Worm (Caenorhabditis elegans) whole organism, L2 larva: Measurements from ENCODE around the gene M116.5.

Source experiments
- C34F6.9 ChIP-seq: fragments of 150-350 bp; optimal IDR thresholded peaks from 2 replicates; lab custom pipeline; 2014; ENCODE audit warnings: missing biosample characterization, missing genetic modification characterization
- F13H6.1 ChIP-seq: sonication (generic microtip); optimal IDR thresholded peaks from 2 replicates; lab custom pipeline; 2016; ENCODE audit warnings: missing genetic modification characterization, missing compliant biosample characterization
- Y55F3AM.14 ChIP-seq: fragments of 200-800 bp; sonication (Bioruptor generic); optimal IDR thresholded peaks from 2 replicates; lab custom pipeline; 2018; ENCODE audit warnings: mild to moderate bottlenecking, missing genetic modification characterization, missing compliant biosample characterization
- ZK546.5 ChIP-seq: sonication (generic microtip); optimal IDR thresholded peaks from 2 replicates; lab custom pipeline; 2017; ENCODE audit warnings: missing biosample characterization, missing genetic modification characterization
- alr-1 ChIP-seq: fragments of 150-350 bp; optimal IDR thresholded peaks from 2 replicates; lab custom pipeline; 2014; ENCODE audit warnings: missing biosample characterization, missing genetic modification characterization
- aly-2 ChIP-seq: fragments of 150-350 bp; optimal IDR thresholded peaks from 2 replicates; lab custom pipeline; 2014; ENCODE audit warnings: missing biosample characterization, missing genetic modification characterization
- blmp-1 ChIP-seq: sonication (generic microtip); optimal IDR thresholded peaks from 2 replicates; lab custom pipeline; 2017; ENCODE audit warnings: missing genetic modification characterization, mild to moderate bottlenecking, missing compliant biosample characterization, antibody characterized with exemption, moderate library complexity; ENCODE audit not compliant: insufficient read depth
- ceh-16 ChIP-seq: fragments of 150-350 bp; optimal IDR thresholded peaks from 2 replicates; lab custom pipeline; 2014; ENCODE audit warnings: missing biosample characterization, missing genetic modification characterization
- ceh-82 ChIP-seq: fragments of 150-350 bp; optimal IDR thresholded peaks from 2 replicates; lab custom pipeline; 2014; ENCODE audit warnings: missing biosample characterization, missing genetic modification characterization
- crh-2 ChIP-seq: sonication (generic microtip); optimal IDR thresholded peaks from 2 replicates; lab custom pipeline; 2017; ENCODE audit warnings: missing biosample characterization, missing genetic modification characterization
- dmd-4 ChIP-seq: sonication (generic microtip); optimal IDR thresholded peaks from 2 replicates; lab custom pipeline; 2017; ENCODE audit warnings: missing biosample characterization, missing genetic modification characterization
- egl-27 ChIP-seq: sonication (generic microtip); optimal IDR thresholded peaks from 3 replicates; lab custom pipeline; 2017; ENCODE audit warnings: missing biosample characterization, missing genetic modification reagents, missing genetic modification characterization
- elt-1 ChIP-seq: fragments of 150-350 bp; optimal IDR thresholded peaks from 2 replicates; lab custom pipeline; 2014; ENCODE audit warnings: missing biosample characterization, missing genetic modification characterization
- fos-1 ChIP-seq: fragments of 150-350 bp; optimal IDR thresholded peaks from 2 replicates; lab custom pipeline; 2014; ENCODE audit warnings: missing biosample characterization, missing genetic modification characterization
- gmeb-1 ChIP-seq: fragments of 150-350 bp; optimal IDR thresholded peaks from 2 replicates; lab custom pipeline; 2014; ENCODE audit warnings: missing biosample characterization, missing genetic modification characterization
- lin-11 ChIP-seq: fragments of 150-350 bp; sonication (generic microtip); optimal IDR thresholded peaks from 2 replicates; lab custom pipeline; 2014; ENCODE audit warnings: missing biosample characterization, missing genetic modification characterization, inconsistent platforms, mixed read lengths
- lin-13 ChIP-seq: fragments of 150-350 bp; optimal IDR thresholded peaks from 2 replicates; lab custom pipeline; 2014; ENCODE audit warnings: missing biosample characterization, missing genetic modification reagents, missing genetic modification characterization
- lin-39 ChIP-seq: fragments of 150-350 bp; optimal IDR thresholded peaks from 2 replicates; lab custom pipeline; 2014; ENCODE audit warnings: missing biosample characterization, missing genetic modification reagents, missing genetic modification characterization
- lsy-2 ChIP-seq, 2 experiments: fragments of 150-350 bp in 1 of 2; sonication (generic microtip) in 1 of 2; optimal IDR thresholded peaks; 2 replicates each; lab custom pipeline; 2014 to 2017; ENCODE audit warnings: missing biosample characterization in 2 of 2, missing genetic modification characterization in 2 of 2
- mab-5 ChIP-seq: fragments of 150-350 bp; optimal IDR thresholded peaks from 2 replicates; lab custom pipeline; 2014; ENCODE audit warnings: missing biosample characterization, missing genetic modification characterization
- mbf-1 ChIP-seq: sonication (generic microtip); optimal IDR thresholded peaks from 2 replicates; lab custom pipeline; 2017; ENCODE audit warnings: missing biosample characterization, missing genetic modification characterization
- nhr-10 ChIP-seq: sonication (generic microtip); optimal IDR thresholded peaks from 2 replicates; lab custom pipeline; 2017; ENCODE audit warnings: missing biosample characterization, missing genetic modification characterization
- nhr-11 ChIP-seq: fragments of 150-350 bp; optimal IDR thresholded peaks from 2 replicates; lab custom pipeline; 2014; ENCODE audit warnings: missing biosample characterization, missing genetic modification characterization
- nhr-12 ChIP-seq: fragments of 150-350 bp; optimal IDR thresholded peaks from 2 replicates; lab custom pipeline; 2014; ENCODE audit warnings: missing biosample characterization, missing genetic modification characterization
- nhr-129 ChIP-seq: fragments of 150-350 bp; optimal IDR thresholded peaks from 2 replicates; lab custom pipeline; 2014; ENCODE audit warnings: missing biosample characterization, missing genetic modification characterization
- nhr-21 ChIP-seq: fragments of 150-350 bp; optimal IDR thresholded peaks from 2 replicates; lab custom pipeline; 2014; ENCODE audit warnings: missing biosample characterization, missing genetic modification characterization
- nhr-23 ChIP-seq: fragments of 150-350 bp; optimal IDR thresholded peaks from 2 replicates; lab custom pipeline; 2014; ENCODE audit warnings: missing biosample characterization, missing genetic modification reagents, missing genetic modification characterization
- nhr-237 ChIP-seq: fragments of 150-350 bp; optimal IDR thresholded peaks from 2 replicates; lab custom pipeline; 2014; ENCODE audit warnings: missing biosample characterization, missing genetic modification characterization
- nhr-25 ChIP-seq: fragments of 150-350 bp; sonication (generic microtip); optimal IDR thresholded peaks from 3 replicates; lab custom pipeline; 2014; ENCODE audit warnings: missing biosample characterization, missing genetic modification characterization
- nhr-6 ChIP-seq: fragments of 150-350 bp; optimal IDR thresholded peaks from 2 replicates; lab custom pipeline; 2014; ENCODE audit warnings: missing biosample characterization, missing genetic modification characterization
- nhr-77 ChIP-seq: fragments of 150-350 bp; optimal IDR thresholded peaks from 2 replicates; lab custom pipeline; 2014; ENCODE audit warnings: missing biosample characterization, missing genetic modification characterization
- peb-1 ChIP-seq: fragments of 150-350 bp; optimal IDR thresholded peaks from 2 replicates; lab custom pipeline; 2014; ENCODE audit warnings: missing biosample characterization, missing genetic modification characterization
- sem-4 ChIP-seq: fragments of 150-350 bp; optimal IDR thresholded peaks from 2 replicates; lab custom pipeline; 2014; ENCODE audit warnings: missing biosample characterization, missing genetic modification reagents, missing genetic modification characterization
- sma-3 ChIP-seq: sonication (generic microtip); optimal IDR thresholded peaks from 2 replicates; lab custom pipeline; 2016; ENCODE audit warnings: missing genetic modification reagents, missing genetic modification characterization, missing compliant biosample characterization
- sma-9 ChIP-seq, 2 experiments: fragments of 150-350 bp in 1 of 2; sonication (generic microtip) in 1 of 2; optimal IDR thresholded peaks; 2 replicates each; lab custom pipeline; 2014 to 2016; ENCODE audit warnings: missing genetic modification characterization in 2 of 2, mild to moderate bottlenecking in 1 of 2, missing biosample characterization in 1 of 2, missing compliant biosample characterization in 1 of 2, missing genetic modification reagents in 1 of 2, moderate library complexity in 1 of 2
- snpc-4 ChIP-seq: fragments of 150-350 bp; optimal IDR thresholded peaks from 2 replicates; lab custom pipeline; 2014; ENCODE audit warnings: missing biosample characterization, missing genetic modification characterization
- unc-39 ChIP-seq: fragments of 150-350 bp; optimal IDR thresholded peaks from 2 replicates; lab custom pipeline; 2014; ENCODE audit warnings: missing biosample characterization, missing genetic modification characterization
- unc-55 ChIP-seq: fragments of 150-350 bp; sonication (generic microtip); optimal IDR thresholded peaks from 3 replicates; lab custom pipeline; 2014; ENCODE audit warnings: missing biosample characterization, missing genetic modification reagents, missing genetic modification characterization
- unc-62 ChIP-seq: fragments of 150-350 bp; optimal IDR thresholded peaks from 2 replicates; lab custom pipeline; 2014; ENCODE audit warnings: missing biosample characterization, missing genetic modification reagents, missing genetic modification characterization
- zag-1 ChIP-seq: fragments of 150-350 bp; optimal IDR thresholded peaks from 2 replicates; lab custom pipeline; 2014; ENCODE audit warnings: missing biosample characterization, missing genetic modification characterization
- ztf-1 ChIP-seq: fragments of 200-800 bp; sonication (Bioruptor generic); conservative IDR thresholded peaks from 2 replicates; pipeline ENCODE4 v1.3.6; 2022; ENCODE audit warnings: missing genetic modification characterization, missing compliant biosample characterization
- ztf-11 ChIP-seq: sonication (generic microtip); optimal IDR thresholded peaks from 2 replicates; lab custom pipeline; 2017; ENCODE audit warnings: missing biosample characterization, missing genetic modification characterization
- ztf-4 ChIP-seq: fragments of 150-350 bp; optimal IDR thresholded peaks from 2 replicates; lab custom pipeline; 2014; ENCODE audit warnings: missing biosample characterization, missing genetic modification characterization

Gene M116.5

ce11 chrIV:8382695-8383094 is 38.2 kb downstream of the M116.5 start, which contains the start of gene D2096.9:
D2096.9 (minus strand) TSS chrIV:8382795.
- TF ChIP-seq ceh-16 (tag; lab: Kevin White, UChicago) (no peak), nhr-10 (no peak), sma-9 (GFP tag; optimal IDR thresholded peaks at IDR 0.05; lab: Kevin White, UChicago) (no peak), sma-9 (tag; optimal IDR thresholded peaks at IDR 0.05; lab: Kevin White, UChicago) (no peak), nhr-237 (tag; lab: Kevin White, UChicago) (no peak), nhr-25 (no peak), unc-55 (GFP tag; lab: Kevin White, UChicago) (no peak), blmp-1 (tag; lab: Kevin White, UChicago) (no peak), sma-3 (GFP tag; lab: Kevin White, UChicago) (no peak), alr-1 (tag; lab: Kevin White, UChicago) (no peak), lin-39 (no peak), unc-62 (GFP tag; lab: Kevin White, UChicago) (no peak)

- TF ChIP-seq gmeb-1 (tag; lab: Kevin White, UChicago) (no peak), egl-27 (tag; lab: Kevin White, UChicago) (no peak), sma-3 (GFP tag; lab: Kevin White, UChicago) (no peak), crh-2 (peak; percentile 44), nhr-25 (no peak), fos-1 (peak; percentile 78), F13H6.1 (tag; lab: Kevin White, UChicago) (no peak), sma-9 (GFP tag; optimal IDR thresholded peaks at IDR 0.05; lab: Kevin White, UChicago) (peak; percentile 40), sma-9 (tag; optimal IDR thresholded peaks at IDR 0.05; lab: Kevin White, UChicago) (no peak)
Measured at ce11 chrIV:8380266-8380850, 40.5 kb downstream of the M116.5 start.

ce11 chrIV:8379683-8380082 is 41.2 kb downstream of the M116.5 start, which contains the start of gene praf-3:
praf-3 (plus strand) TSS chrIV:8379983.
- TF ChIP-seq egl-27 (tag; lab: Kevin White, UChicago) = no peak
- TF ChIP-seq elt-1 (tag; lab: Kevin White, UChicago) = no peak
- no peak for TF ChIP-seq ztf-4
- no peak for TF ChIP-seq nhr-6 (tag; lab: Kevin White, UChicago)
- no peak for TF ChIP-seq ceh-16 (tag; lab: Kevin White, UChicago)
- no peak for TF ChIP-seq zag-1 (tag; lab: Kevin White, UChicago)
- no peak for TF ChIP-seq blmp-1 (tag; lab: Kevin White, UChicago)
- no peak for TF ChIP-seq unc-62 (GFP tag; lab: Kevin White, UChicago)
- no peak for TF ChIP-seq mab-5 (tag; lab: Kevin White, UChicago)
- TF ChIP-seq ZK546.5 (tag; lab: Kevin White, UChicago) = no peak
- TF ChIP-seq nhr-12 (tag; lab: Kevin White, UChicago) = no peak
- no peak for TF ChIP-seq lin-13 (GFP tag; lab: Kevin White, UChicago)
- TF ChIP-seq ztf-1 (GFP tag; lab: Robert Waterston, UW) = no peak
- TF ChIP-seq C34F6.9 (tag; lab: Kevin White, UChicago) = no peak
- no peak for TF ChIP-seq peb-1 (tag; lab: Kevin White, UChicago)
- no peak for TF ChIP-seq lin-11
- TF ChIP-seq nhr-21 (tag; lab: Kevin White, UChicago) = no peak

ce11 chrIV:8379278-8379677 is 41.6 kb downstream of the M116.5 start, which contains the start of gene nap-1:
nap-1 (minus strand) TSS chrIV:8379319.
- TF ChIP-seq snpc-4 (tag; lab: Kevin White, UChicago) (peak; percentile 66), gmeb-1 (tag; lab: Kevin White, UChicago) (peak; percentile 76), fos-1 (peak; percentile 61), unc-55 (GFP tag; lab: Kevin White, UChicago) (peak; percentile 95), sem-4 (tag; lab: Kevin White, UChicago) (peak; percentile 0), C34F6.9 (tag; lab: Kevin White, UChicago) (peak; percentile 88), Y55F3AM.14 (GFP tag; lab: Kevin White, UChicago) (no peak), nhr-77 (no peak), ceh-16 (tag; lab: Kevin White, UChicago) (no peak), lin-39 (no peak), F13H6.1 (tag; lab: Kevin White, UChicago) (peak; percentile 46), dmd-4 (tag; lab: Kevin White, UChicago) (no peak), sma-3 (GFP tag; lab: Kevin White, UChicago) (peak; percentile 44), unc-39 (tag; lab: Kevin White, UChicago) (no peak), egl-27 (tag; lab: Kevin White, UChicago) (no peak), nhr-237 (tag; lab: Kevin White, UChicago) (no peak), ztf-4 (no peak), lin-13 (GFP tag; lab: Kevin White, UChicago) (peak; percentile 63), ztf-11 (tag; lab: Kevin White, UChicago) (no peak), lsy-2 (tag; optimal IDR thresholded peaks at IDR 0.05; lab: Kevin White, UChicago) (peak; percentile 63 to 90), nhr-129 (tag; lab: Kevin White, UChicago) (peak; percentile 87), nhr-11 (no peak), nhr-6 (tag; lab: Kevin White, UChicago) (no peak), alr-1 (tag; lab: Kevin White, UChicago) (no peak), ceh-82 (tag; lab: Kevin White, UChicago) (peak; percentile 19), mbf-1 (tag; lab: Kevin White, UChicago) (no peak), aly-2 (tag; lab: Kevin White, UChicago) (no peak), peb-1 (tag; lab: Kevin White, UChicago) (no peak), nhr-23 (tag; lab: Kevin White, UChicago) (no peak), sma-9 (GFP tag; optimal IDR thresholded peaks at IDR 0.05; lab: Kevin White, UChicago) (peak; percentile 71), sma-9 (tag; optimal IDR thresholded peaks at IDR 0.05; lab: Kevin White, UChicago) (no peak), nhr-21 (tag; lab: Kevin White, UChicago) (peak; percentile 55)
